Worm (Caenorhabditis elegans): ENCODE measurements around the gene mpc-1.

DNA sequence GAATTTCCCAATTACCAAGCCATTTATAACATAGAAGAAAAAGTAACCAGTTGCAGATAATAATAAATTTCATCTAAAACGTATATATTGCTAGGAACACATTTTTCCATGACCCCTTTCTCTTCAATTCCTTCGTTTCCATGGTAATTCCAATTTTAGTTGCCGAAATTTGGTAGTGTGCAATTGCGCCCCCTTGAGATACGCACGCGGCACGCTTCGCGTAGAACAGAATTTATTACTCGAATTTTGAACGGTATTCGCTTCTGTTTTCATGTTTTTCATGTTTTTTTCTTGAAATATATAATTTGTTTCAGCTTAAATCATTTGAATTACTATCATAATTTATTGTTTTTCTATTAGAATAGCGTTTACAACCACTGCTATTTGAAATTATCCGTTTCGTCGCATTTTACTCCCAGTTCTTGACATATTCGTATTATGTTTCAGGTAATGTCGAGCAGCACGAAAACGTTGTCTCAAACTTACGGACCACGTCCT lies 8.9 kb upstream of the mpc-1 start, which contains the start of the genes R07E5.17 and snfc-5:
- TF ChIP-seq klf-2 (GFP tag; conservative IDR thresholded peaks at IDR 0.05) (no peak), ref-1 (GFP tag; conservative IDR thresholded peaks at IDR 0.05) (no peak), cog-1 (tag; optimal IDR thresholded peaks at IDR 0.05) (no peak), ztf-23 (GFP tag; IDR thresholded peaks at IDR 0.05) (no peak), ztf-29 (GFP tag; IDR thresholded peaks at IDR 0.05) (no peak), med-1 (GFP tag; optimal IDR thresholded peaks at IDR 0.05; ENCODE audit: insufficient read depth) (no peak), flt-1 (GFP tag; IDR thresholded peaks at IDR 0.05) (no peak), tab-1 (GFP tag; IDR thresholded peaks at IDR 0.05) (no peak), T22C8.4 (GFP tag; IDR thresholded peaks at IDR 0.05) (no peak)
